Worm (Caenorhabditis elegans): ENCODE data around the gene zzz-1.
A peak's percentile ranks its signal among the peaks of the same experiment; 100 is the strongest.

The zzz-1 gene

DNA sequence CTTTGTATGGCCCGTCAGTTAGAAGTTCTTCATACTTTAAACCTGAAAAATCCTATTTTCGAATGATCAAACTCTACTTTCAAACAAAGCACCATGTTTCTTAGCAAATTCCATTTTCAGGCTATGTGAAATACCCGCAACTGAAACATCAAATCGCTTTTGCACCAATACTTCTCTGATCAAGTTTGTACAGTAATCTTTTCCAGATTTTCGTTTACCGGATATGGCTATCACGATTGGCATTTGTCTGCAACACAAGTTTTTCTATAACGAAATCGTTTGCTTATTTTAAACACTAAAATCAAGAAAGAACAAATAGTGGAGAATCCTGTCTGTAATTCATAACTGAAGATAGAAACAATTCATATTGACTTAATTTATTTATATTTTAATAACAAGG, 12.7 kb downstream of the zzz-1 start, which contains the start of gene F32D8.13:
Gene F32D8.13 (minus strand): TSS at position 249 of the 400 bp plus-strand sequence.
- no peak for TF ChIP-seq ceh-90 (tag; optimal IDR thresholded peaks at IDR 0.05)
- TF ChIP-seq ets-5 (GFP tag; IDR thresholded peaks at IDR 0.05), result no peak
- no peak for TF ChIP-seq zag-1 (tag; optimal IDR thresholded peaks at IDR 0.05)
- TF ChIP-seq lsy-2 (tag; optimal IDR thresholded peaks at IDR 0.05), result peak; percentile 12 to 20
- peak; percentile 40 for TF ChIP-seq nhr-71 (tag; optimal IDR thresholded peaks at IDR 0.05)
- no peak for TF ChIP-seq snu-23 (GFP tag; optimal IDR thresholded peaks at IDR 0.05)
- peak; percentile 33 for TF ChIP-seq nhr-90 (tag; optimal IDR thresholded peaks at IDR 0.05; ENCODE audit: poor library complexity)
- TF ChIP-seq zip-4 (GFP tag; optimal IDR thresholded peaks at IDR 0.05), result no peak
- TF ChIP-seq elt-2 (tag; optimal IDR thresholded peaks at IDR 0.05), result peak; percentile 14
- no peak for TF ChIP-seq unc-98 (GFP tag; IDR thresholded peaks at IDR 0.05)

DNA sequence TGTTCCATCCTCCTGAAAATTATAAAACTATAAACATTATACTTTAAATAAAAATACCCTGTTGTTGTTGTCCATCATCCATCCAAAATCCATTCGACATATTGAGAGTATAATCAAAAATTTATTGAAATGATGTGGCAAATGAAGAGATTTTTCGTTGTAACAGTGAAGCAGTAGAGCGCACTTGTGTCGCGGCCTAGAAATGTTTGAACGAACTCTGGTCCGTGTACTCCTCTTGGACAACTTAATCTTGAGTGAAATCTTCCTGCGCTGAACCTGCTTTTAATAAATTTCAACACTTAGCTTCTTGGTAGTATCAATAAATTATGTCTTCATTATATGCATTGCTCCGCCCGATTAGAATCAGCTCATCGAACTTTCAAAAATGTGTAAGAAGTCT, 14.4 kb downstream of the zzz-1 start, which contains the start of the genes F32D8.14 and F32D8.5:
Gene F32D8.14 (minus strand): TSS at position 188 of the 400 bp plus-strand sequence.
Gene F32D8.5 (plus strand): TSS at position 200 of the 400 bp plus-strand sequence.
- TF ChIP-seq sptf-1 (tag; optimal IDR thresholded peaks at IDR 0.05) (no peak), ceh-63 (GFP tag; optimal IDR thresholded peaks at IDR 0.05) (no peak), sup-37 (GFP tag; optimal IDR thresholded peaks at IDR 0.05) (peak; percentile 16), dpl-1 (GFP tag; optimal IDR thresholded peaks at IDR 0.05) (peak; percentile 64 to 83 (median 77)), snu-23 (GFP tag; optimal IDR thresholded peaks at IDR 0.05) (peak; percentile 93), hpl-2 (GFP tag; optimal IDR thresholded peaks at IDR 0.05) (no peak), snpc-4 (tag; optimal IDR thresholded peaks at IDR 0.05) (peak; percentile 51), fkh-10 (GFP tag; optimal IDR thresholded peaks at IDR 0.05) (no peak), zip-4 (GFP tag; optimal IDR thresholded peaks at IDR 0.05) (peak; percentile 9), skn-1 (tag; optimal IDR thresholded peaks at IDR 0.05) (peak; percentile 79), hlh-4 (tag; optimal IDR thresholded peaks at IDR 0.05) (peak; percentile 9), unc-86 (tag; optimal IDR thresholded peaks at IDR 0.05) (peak; percentile 84), nhr-20 (tag; optimal IDR thresholded peaks at IDR 0.05) (peak; percentile 91), lin-35 (GFP tag; optimal IDR thresholded peaks at IDR 0.05) (peak; percentile 85 to 88), lir-3 (tag; optimal IDR thresholded peaks at IDR 0.05; ENCODE audit: poor library complexity) (peak; percentile 96), C34B4.2 (tag; optimal IDR thresholded peaks at IDR 0.05) (no peak), aha-1 (tag; optimal IDR thresholded peaks at IDR 0.05) (no peak), egl-13 (tag; optimal IDR thresholded peaks at IDR 0.05) (peak; percentile 85), grh-1 (GFP tag; IDR thresholded peaks at IDR 0.05) (peak; percentile 16; the same call in 1 of the 2 replicates), F16B12.6 (tag; optimal IDR thresholded peaks at IDR 0.05) (no peak), unc-98 (GFP tag; IDR thresholded peaks at IDR 0.05) (peak; percentile 33; the same call in 1 of the 2 replicates), ets-5 (GFP tag; IDR thresholded peaks at IDR 0.05) (no peak), nhr-90 (tag; optimal IDR thresholded peaks at IDR 0.05; ENCODE audit: poor library complexity) (peak; percentile 88), lin-13 (GFP tag; optimal IDR thresholded peaks at IDR 0.05) (peak; percentile 75), lin-14 (GFP tag; optimal IDR thresholded peaks at IDR 0.05) (peak; percentile 93), mef-2 (tag; optimal IDR thresholded peaks at IDR 0.05) (no peak), Y116A8C.19 (tag; optimal IDR thresholded peaks at IDR 0.05; ENCODE audit: borderline replicate concordance) (peak; percentile 60), pax-3 (tag; optimal IDR thresholded peaks at IDR 0.05) (peak; percentile 79), blmp-1 (tag; optimal IDR thresholded peaks at IDR 0.05) (peak; percentile 68), irx-1 (tag; optimal IDR thresholded peaks at IDR 0.05) (peak; percentile 90), dsc-1 (tag; optimal IDR thresholded peaks at IDR 0.05) (peak; percentile 90), rnt-1 (tag; optimal IDR thresholded peaks at IDR 0.05) (peak; percentile 98), fos-1 (tag; optimal IDR thresholded peaks at IDR 0.05) (peak; percentile 42), nhr-77 (tag; optimal IDR thresholded peaks at IDR 0.05) (peak; percentile 67), tbx-2 (tag; optimal IDR thresholded peaks at IDR 0.05) (peak; percentile 90), ztf-11 (tag; optimal IDR thresholded peaks at IDR 0.05) (peak in 1 of 2 experiments; percentile 86), fkh-4 (tag; optimal IDR thresholded peaks at IDR 0.05; ENCODE audit: borderline replicate concordance) (peak; percentile 80), efl-1 (optimal IDR thresholded peaks at IDR 0.05) (peak; percentile 83 to 87), efl-1 (GFP tag; optimal IDR thresholded peaks at IDR 0.05 in 1 of 2) (peak; percentile 82 to 98), ces-1 (GFP tag; optimal IDR thresholded peaks at IDR 0.05) (no peak), ceh-90 (tag; optimal IDR thresholded peaks at IDR 0.05) (peak; percentile 88), vab-15 (tag; optimal IDR thresholded peaks at IDR 0.05) (peak; percentile 61), alr-1 (tag; optimal IDR thresholded peaks at IDR 0.05; ENCODE audit: borderline replicate concordance) (no peak), nhr-85 (tag) (peak; percentile 93), ztf-4 (tag; optimal IDR thresholded peaks at IDR 0.05) (peak; percentile 82), nhr-71 (tag; optimal IDR thresholded peaks at IDR 0.05) (peak; percentile 94), lsy-2 (tag; optimal IDR thresholded peaks at IDR 0.05) (peak; percentile 87 to 89)

Measured in whole organism, L1 larva.